Worm (Caenorhabditis elegans) whole organism, mixed stage, embryonic: ENCODE data around the gene sas-1.

ENCODE experiments used
- blmp-1 ChIP-seq: fragments of 150-350 bp; optimal IDR thresholded peaks from 2 replicates; lab custom pipeline; 2014; ENCODE audit warnings: missing biosample characterization, missing genetic modification characterization
- ceh-39 ChIP-seq: fragments of 150-350 bp; optimal IDR thresholded peaks from 2 replicates; lab custom pipeline; 2014; ENCODE audit warnings: missing biosample characterization, missing genetic modification characterization
- ceh-43 ChIP-seq: fragments of 200-800 bp; sonication (Bioruptor generic); optimal IDR thresholded peaks from 2 replicates; lab custom pipeline; 2018; ENCODE audit warnings: mild to moderate bottlenecking, missing genetic modification characterization, moderate library complexity, missing compliant biosample characterization
- ceh-83 ChIP-seq: fragments of 200-800 bp; sonication (Bioruptor generic); optimal IDR thresholded peaks from 2 replicates; lab custom pipeline; 2018; ENCODE audit warnings: mild to moderate bottlenecking, missing genetic modification characterization, missing compliant biosample characterization
- ces-1 ChIP-seq: fragments of 150-350 bp; optimal IDR thresholded peaks from 2 replicates; lab custom pipeline; 2014; ENCODE audit warnings: missing biosample characterization, missing genetic modification reagents, missing genetic modification characterization
- drap-1 ChIP-seq: fragments of 200-800 bp; sonication (Bioruptor generic); optimal IDR thresholded peaks from 3 replicates; lab custom pipeline; 2018; ENCODE audit warnings: mild to moderate bottlenecking, missing genetic modification characterization, missing compliant biosample characterization
- elt-1 ChIP-seq: sonication (generic microtip); optimal IDR thresholded peaks from 2 replicates; lab custom pipeline; 2017; ENCODE audit warnings: missing genetic modification characterization, mild to moderate bottlenecking, missing compliant biosample characterization, antibody characterized with exemption, moderate library complexity, borderline replicate concordance; ENCODE audit not compliant: insufficient read depth
- elt-3 ChIP-seq: fragments of 150-350 bp; optimal IDR thresholded peaks from 2 replicates; lab custom pipeline; 2014; ENCODE audit warnings: missing biosample characterization, missing genetic modification characterization
- flh-1 ChIP-seq: fragments of 200-800 bp; sonication (Bioruptor generic); optimal IDR thresholded peaks from 2 replicates; lab custom pipeline; 2018; ENCODE audit warnings: mild to moderate bottlenecking, missing genetic modification characterization, moderate library complexity, missing compliant biosample characterization
- ham-2 ChIP-seq: fragments of 200-800 bp; sonication (Bioruptor generic); optimal IDR thresholded peaks from 2 replicates; lab custom pipeline; 2018; ENCODE audit warnings: mild to moderate bottlenecking, missing genetic modification characterization, missing compliant biosample characterization
- hlh-1 ChIP-seq: fragments of 150-350 bp; optimal IDR thresholded peaks from 2 replicates; lab custom pipeline; 2014; ENCODE audit warnings: missing biosample characterization, missing genetic modification reagents, missing genetic modification characterization
- lin-13 ChIP-seq: fragments of 150-350 bp; optimal IDR thresholded peaks from 2 replicates; lab custom pipeline; 2014; ENCODE audit warnings: missing biosample characterization, missing genetic modification characterization
- lsy-2 ChIP-seq: fragments of 150-350 bp; optimal IDR thresholded peaks from 2 replicates; lab custom pipeline; 2014; ENCODE audit warnings: missing biosample characterization, missing genetic modification characterization
- mab-5 ChIP-seq: fragments of 150-350 bp; optimal IDR thresholded peaks from 2 replicates; lab custom pipeline; 2014; ENCODE audit warnings: missing biosample characterization, missing genetic modification characterization
- mep-1 ChIP-seq: fragments of 150-350 bp; optimal IDR thresholded peaks from 2 replicates; lab custom pipeline; 2017; ENCODE audit warnings: missing biosample characterization, missing genetic modification reagents, missing genetic modification characterization, inconsistent platforms
- mls-2 ChIP-seq: sonication (generic microtip); optimal IDR thresholded peaks from 2 replicates; lab custom pipeline; 2016; ENCODE audit warnings: mild to moderate bottlenecking, missing genetic modification characterization, moderate library complexity, missing compliant biosample characterization
- nhr-12 ChIP-seq: fragments of 150-350 bp; optimal IDR thresholded peaks from 2 replicates; lab custom pipeline; 2014; ENCODE audit warnings: missing biosample characterization, missing genetic modification characterization
- nhr-2 ChIP-seq: fragments of 150-350 bp; optimal IDR thresholded peaks from 2 replicates; lab custom pipeline; 2014; ENCODE audit warnings: missing biosample characterization, missing genetic modification characterization
- nhr-237 ChIP-seq: fragments of 150-350 bp; optimal IDR thresholded peaks from 2 replicates; lab custom pipeline; 2014; ENCODE audit warnings: missing biosample characterization, missing genetic modification characterization
- nhr-28 ChIP-seq: fragments of 150-350 bp; optimal IDR thresholded peaks from 2 replicates; lab custom pipeline; 2014; ENCODE audit warnings: missing biosample characterization, missing genetic modification characterization
- nhr-76 ChIP-seq: sonication (generic microtip); optimal IDR thresholded peaks from 2 replicates; lab custom pipeline; 2017; ENCODE audit warnings: missing biosample characterization, missing genetic modification characterization
- sem-2 ChIP-seq: fragments of 200-800 bp; sonication (Bioruptor generic); optimal IDR thresholded peaks from 2 replicates; lab custom pipeline; 2018; ENCODE audit warnings: mild to moderate bottlenecking, missing genetic modification characterization, missing compliant biosample characterization
- snpc-4 ChIP-seq: fragments of 150-350 bp; optimal IDR thresholded peaks from 2 replicates; lab custom pipeline; 2014; ENCODE audit warnings: missing biosample characterization, missing genetic modification characterization
- sptf-1 ChIP-seq: sonication (generic microtip); optimal IDR thresholded peaks from 2 replicates; lab custom pipeline; 2017; ENCODE audit warnings: mild to moderate bottlenecking, missing genetic modification characterization, moderate library complexity, missing compliant biosample characterization
- tbx-8 ChIP-seq: fragments of 200-800 bp; sonication (Bioruptor generic); optimal IDR thresholded peaks from 2 replicates; lab custom pipeline; 2018; ENCODE audit warnings: mild to moderate bottlenecking, missing genetic modification characterization, moderate library complexity, missing compliant biosample characterization
- unc-120 ChIP-seq: sonication (generic microtip); optimal IDR thresholded peaks from 2 replicates; lab custom pipeline; 2017; ENCODE audit warnings: missing genetic modification characterization, missing compliant biosample characterization; ENCODE audit not compliant: poor library complexity, severe bottlenecking
- unc-62 ChIP-seq: fragments of 150-350 bp; optimal IDR thresholded peaks from 2 replicates; lab custom pipeline; 2014; ENCODE audit warnings: missing biosample characterization, missing genetic modification reagents, missing genetic modification characterization
- zip-8 ChIP-seq: fragments of 150-350 bp; optimal IDR thresholded peaks from 2 replicates; lab custom pipeline; 2014; ENCODE audit warnings: missing biosample characterization, missing genetic modification characterization
- ztf-11 ChIP-seq: fragments of 150-350 bp; optimal IDR thresholded peaks from 2 replicates; lab custom pipeline; 2014; ENCODE audit warnings: missing biosample characterization, missing genetic modification characterization

sas-1 gene

ce11 chrIII:12665500-12665907 is 33.8 kb upstream of the sas-1 start:
- TF ChIP-seq ces-1 (GFP tag; lab: Kevin White, UChicago): peak; percentile 4
- TF ChIP-seq hlh-1 (tag; lab: Kevin White, UChicago): peak; percentile 67
- peak; percentile 64 for TF ChIP-seq unc-120 (tag; lab: Kevin White, UChicago)

ce11 chrIII:12668821-12669220 is 30.5 kb upstream of the sas-1 start:
- TF ChIP-seq ces-1 (GFP tag; lab: Kevin White, UChicago) (no peak), nhr-12 (tag; lab: Kevin White, UChicago) (no peak), mls-2 (tag; lab: Kevin White, UChicago) (no peak), nhr-76 (tag; lab: Kevin White, UChicago) (no peak), sptf-1 (no peak), unc-120 (tag; lab: Kevin White, UChicago) (no peak), nhr-237 (no peak), ham-2 (GFP tag; lab: Kevin White, UChicago) (no peak)

ce11 chrIII:12673382-12673970 is 25.8 kb upstream of the sas-1 start, which contains the start of the genes taf-7.2 and elpc-2:
Gene taf-7.2 (minus strand): TSS chrIII:12673423.
Gene elpc-2 (plus strand): TSS chrIII:12673677.
- TF ChIP-seq nhr-28 (tag; lab: Kevin White, UChicago): no peak
- TF ChIP-seq lin-13 (tag; lab: Kevin White, UChicago): peak; percentile 17

- TF ChIP-seq nhr-2 (tag; lab: Kevin White, UChicago) (no peak), drap-1 (no peak), ceh-83 (no peak), ces-1 (GFP tag; lab: Kevin White, UChicago) (no peak), sptf-1 (no peak), mls-2 (tag; lab: Kevin White, UChicago) (no peak), snpc-4 (tag; lab: Kevin White, UChicago) (no peak)
- TF ChIP-seq, all 35 proteins: peak for 0
These were observed 19.0 kb upstream of the sas-1 start for ce11 chrIII:12680266-12680665.

ce11 chrIII:12685372-12686298 is 13.7 kb upstream of the sas-1 start:
- TF ChIP-seq lsy-2 (tag; lab: Kevin White, UChicago) (no peak), nhr-76 (tag; lab: Kevin White, UChicago) (no peak), mab-5 (tag; lab: Kevin White, UChicago) (no peak), unc-62 (GFP tag; lab: Kevin White, UChicago) (no peak), nhr-237 (no peak), blmp-1 (tag; lab: Kevin White, UChicago) (no peak), ceh-83 (no peak), nhr-28 (tag; lab: Kevin White, UChicago) (no peak), elt-1 (tag; lab: Kevin White, UChicago) (no peak), ztf-11 (tag; lab: Kevin White, UChicago) (no peak), sem-2 (GFP tag; lab: Kevin White, UChicago) (no peak), ham-2 (GFP tag; lab: Kevin White, UChicago) (no peak), mep-1 (no peak), flh-1 (GFP tag; lab: Kevin White, UChicago) (no peak), snpc-4 (tag; lab: Kevin White, UChicago) (no peak), elt-3 (tag; lab: Kevin White, UChicago) (no peak)

ce11 chrIII:12686457-12687250 is 12.6 kb upstream of the sas-1 start:
- TF ChIP-seq ceh-43 (GFP tag; lab: Kevin White, UChicago) (no peak), drap-1 (no peak), elt-1 (tag; lab: Kevin White, UChicago) (no peak), nhr-76 (tag; lab: Kevin White, UChicago) (no peak), sptf-1 (no peak), zip-8 (tag; lab: Kevin White, UChicago) (no peak), nhr-12 (tag; lab: Kevin White, UChicago) (no peak), mls-2 (tag; lab: Kevin White, UChicago) (no peak), mep-1 (no peak), lin-13 (tag; lab: Kevin White, UChicago) (no peak), nhr-237 (no peak), ceh-39 (tag; lab: Kevin White, UChicago) (no peak), tbx-8 (GFP tag; lab: Kevin White, UChicago) (no peak)
- TF ChIP-seq, all 35 proteins: peak for 0
